Fruit fly (Drosophila melanogaster) whole organism, wandering third instar larva: Measurements from ENCODE around the gene CG15923.

Source experiments
- CG32264 ChIP-seq: fragments of 200-800 bp; sonication (Bioruptor generic); optimal IDR thresholded peaks from 2 replicates; lab custom pipeline; 2016; ENCODE audit warnings: missing biosample characterization, missing genetic modification characterization
- CG9705 ChIP-seq: fragments of 200-800 bp; sonication (Bioruptor generic); optimal IDR thresholded peaks from 2 replicates; lab custom pipeline; 2018; ENCODE audit warnings: missing biosample characterization, mild to moderate bottlenecking, missing genetic modification characterization
- GATAd ChIP-seq: sonication (Bioruptor generic); optimal IDR thresholded peaks from 2 replicates; lab custom pipeline; 2016; ENCODE audit warnings: missing biosample characterization, missing genetic modification characterization
- Hr78 ChIP-seq: fragments of >200 bp; optimal IDR thresholded peaks from 2 replicates; lab custom pipeline; 2017; ENCODE audit warnings: missing biosample characterization, missing genetic modification characterization
- Myc ChIP-seq: fragments of >200 bp; optimal IDR thresholded peaks from 2 replicates; lab custom pipeline; 2017
- N ChIP-seq: fragments of >200 bp; optimal IDR thresholded peaks from 2 replicates; lab custom pipeline; 2018; ENCODE audit warnings: missing biosample characterization, missing external identifiers, missing genetic modification characterization
- Rel ChIP-seq, 2 experiments: fragments of 200-800 bp; sonication (Bioruptor generic) in 1 of 2; optimal IDR thresholded peaks; 2 replicates in 1 of 2; 3 replicates in 1 of 2; lab custom pipeline; 2016 to 2019; ENCODE audit warnings: mild to moderate bottlenecking in 2 of 2, missing biosample characterization in 2 of 2, missing genetic modification characterization in 2 of 2, moderate library complexity in 1 of 2
- brk ChIP-seq: fragments of 200-800 bp; sonication (Bioruptor generic); optimal IDR thresholded peaks from 2 replicates; lab custom pipeline; 2016; ENCODE audit warnings: missing biosample characterization, mild to moderate bottlenecking, missing genetic modification characterization
- dl ChIP-seq, 2 experiments: fragments of 175-275, 200-275 bp in 1 of 2; fragments of 200-275 bp in 1 of 2; sonication (Bioruptor generic); optimal IDR thresholded peaks; lab custom pipeline; 2018; ENCODE audit warnings: mild to moderate bottlenecking in 2 of 2, missing biosample characterization in 2 of 2, missing genetic modification characterization in 2 of 2, moderate library complexity in 2 of 2; ENCODE audit not compliant: partially characterized antibody in 2 of 2, insufficient read depth in 1 of 2
- ey ChIP-seq: fragments of 200-800 bp; sonication (Bioruptor generic); optimal IDR thresholded peaks from 2 replicates; lab custom pipeline; 2016; ENCODE audit warnings: missing biosample characterization, missing genetic modification characterization
- lola ChIP-seq: fragments of >200 bp; optimal IDR thresholded peaks from 2 replicates; lab custom pipeline; 2017; ENCODE audit warnings: missing biosample characterization, missing genetic modification characterization
- sage ChIP-seq: fragments of 200-800 bp; sonication (Bioruptor generic); optimal IDR thresholded peaks from 2 replicates; lab custom pipeline; 2016; ENCODE audit warnings: missing biosample characterization, mild to moderate bottlenecking, missing genetic modification characterization
- usp ChIP-seq: fragments of >200 bp; optimal IDR thresholded peaks from 2 replicates; lab custom pipeline; 2017; ENCODE audit warnings: missing biosample characterization, missing genetic modification characterization

- TF ChIP-seq CG9705 (GFP tag; lab: Kevin White, UChicago) (no peak), brk (GFP tag; lab: Kevin White, UChicago) (no peak), usp (GFP tag; lab: Kevin White, UChicago) (no peak), sage (GFP tag; lab: Kevin White, UChicago) (no peak), ey (no peak), lola (GFP tag; lab: Kevin White, UChicago) (no peak), Myc (lab: Kevin White, UChicago) (no peak), CG32264 (GFP tag; lab: Kevin White, UChicago) (no peak), dl (GFP tag; optimal IDR thresholded peaks at IDR 0.05; lab: Kevin White, UChicago; ENCODE audit: insufficient read depth in 1 of 2, partially characterized antibody in 2 of 2) (no peak), N (GFP tag; lab: Kevin White, UChicago) (no peak), GATAd (GFP tag; lab: Kevin White, UChicago) (no peak), Hr78 (GFP tag; lab: Kevin White, UChicago) (no peak), Rel (GFP tag; optimal IDR thresholded peaks at IDR 0.05; lab: Kevin White, UChicago) (no peak), Rel (tag; optimal IDR thresholded peaks at IDR 0.05; lab: Kevin White, UChicago) (no peak)
Measured at dm6 chr3R:20656649-20657048, 39.9 kb upstream of the CG15923 start.
